Worm (Caenorhabditis elegans): ENCODE measurements around the gene F31F6.2.

Gene F31F6.2

ce11 chrX:14851904-14852303 lies 19.8 kb downstream of the F31F6.2 start:
- TF ChIP-seq pbrm-1 (GFP tag; IDR thresholded peaks at IDR 0.05) (no peak), attf-6 (GFP tag; IDR thresholded peaks at IDR 0.05) (no peak), gei-17 (GFP tag; optimal IDR thresholded peaks at IDR 0.05) (no peak), nhr-120 (GFP tag; IDR thresholded peaks at IDR 0.05) (no peak), ceh-91 (GFP tag; IDR thresholded peaks at IDR 0.05) (no peak), cebp-1 (GFP tag; IDR thresholded peaks at IDR 0.05) (no peak), cebp-1 (tag; optimal IDR thresholded peaks at IDR 0.05) (no peak), sdz-38 (tag; optimal IDR thresholded peaks at IDR 0.05) (no peak), F39B2.1 (GFP tag; IDR thresholded peaks at IDR 0.05) (no peak), C06A6.2 (GFP tag; conservative IDR thresholded peaks at IDR 0.05) (no peak), hlh-26 (GFP tag; conservative IDR thresholded peaks at IDR 0.05) (no peak), B0019.2 (GFP tag; conservative IDR thresholded peaks at IDR 0.05) (no peak), F33H1.4 (GFP tag; IDR thresholded peaks at IDR 0.05) (no peak)

- TF ChIP-seq ztf-28 (GFP tag; IDR thresholded peaks at IDR 0.05) (no peak), nhr-80 (tag; optimal IDR thresholded peaks at IDR 0.05) (peak; percentile 44), tlf-1 (GFP tag; optimal IDR thresholded peaks at IDR 0.05) (no peak)
Measured at ce11 chrX:14849054-14849453, 22.6 kb downstream of the F31F6.2 start, which contains the start of gene acd-3. TSS of gene acd-3 (plus strand) at chrX:14849275.

- TF ChIP-seq Y53G8AR.9 (GFP tag; conservative IDR thresholded peaks at IDR 0.05), result no peak
- TF ChIP-seq ceh-27 (GFP tag; optimal IDR thresholded peaks at IDR 0.05), result no peak
- TF ChIP-seq ztf-18 (tag; optimal IDR thresholded peaks at IDR 0.05), result no peak
- no peak for TF ChIP-seq lin-54 (GFP tag; optimal IDR thresholded peaks at IDR 0.05)
- TF ChIP-seq snpc-1.1 (tag; optimal IDR thresholded peaks at IDR 0.05; ENCODE audit: insufficient read depth), result no peak
- no peak for TF ChIP-seq ztf-26 (tag; optimal IDR thresholded peaks at IDR 0.05)
- TF ChIP-seq athp-1 (tag; optimal IDR thresholded peaks at IDR 0.05), result no peak
- TF ChIP-seq F39B2.1 (GFP tag; IDR thresholded peaks at IDR 0.05), result no peak
- TF ChIP-seq ets-4 (GFP tag; optimal IDR thresholded peaks at IDR 0.05), result no peak
- no peak for TF ChIP-seq Y79H2A.3 (GFP tag; conservative IDR thresholded peaks at IDR 0.05)
- no peak for TF ChIP-seq akir-1 (GFP tag; optimal IDR thresholded peaks at IDR 0.05)
- TF ChIP-seq nfyb-1 (GFP tag; IDR thresholded peaks at IDR 0.05), result no peak
- TF ChIP-seq nfya-1 (tag; optimal IDR thresholded peaks at IDR 0.05; ENCODE audit: borderline replicate concordance, insufficient read depth), result no peak
- TF ChIP-seq attf-5 (GFP tag; optimal IDR thresholded peaks at IDR 0.05), result no peak
- TF ChIP-seq zim-3 (tag; optimal IDR thresholded peaks at IDR 0.05), result no peak
- TF ChIP-seq ekl-4 (GFP tag; IDR thresholded peaks at IDR 0.05), result no peak
- no peak for TF ChIP-seq hsf-1 (GFP tag; IDR thresholded peaks at IDR 0.05)
Measured at ce11 chrX:14845637-14846036, 26.0 kb downstream of the F31F6.2 start, which contains the start of gene egrh-1. TSS of gene egrh-1 (plus strand) at chrX:14845937.

ce11 chrX:14844481-14844880 lies 27.2 kb downstream of the F31F6.2 start:
- TF ChIP-seq egl-44 (GFP tag; IDR thresholded peaks at IDR 0.05), result no peak
- no peak for TF ChIP-seq unc-130 (GFP tag; optimal IDR thresholded peaks at IDR 0.05)
- 0 out of 2 replicates have a peak, but pooled peaks have one; percentile 14 for TF ChIP-seq dox-1 (GFP tag; IDR thresholded peaks at IDR 0.05)
- no peak for TF ChIP-seq B0035.1 (tag; optimal IDR thresholded peaks at IDR 0.05)
- no peak for TF ChIP-seq madf-3 (GFP tag; IDR thresholded peaks at IDR 0.05)
- TF ChIP-seq lin-40 (tag; optimal IDR thresholded peaks at IDR 0.05), result no peak
- TF ChIP-seq lir-1 (GFP tag; conservative IDR thresholded peaks at IDR 0.05), result no peak
- TF ChIP-seq egrh-3 (GFP tag; IDR thresholded peaks at IDR 0.05), result peak; percentile 38; the same call in 1 of the 2 replicates
- peak; percentile 67 for TF ChIP-seq zfh-2 (GFP tag; conservative IDR thresholded peaks at IDR 0.05)
- no peak for TF ChIP-seq nhr-90 (tag; optimal IDR thresholded peaks at IDR 0.05)
- no peak for TF ChIP-seq cebp-1 (GFP tag; IDR thresholded peaks at IDR 0.05)
- peak; percentile 42 for TF ChIP-seq cebp-1 (tag; optimal IDR thresholded peaks at IDR 0.05)
- no peak for TF ChIP-seq akir-1 (GFP tag; optimal IDR thresholded peaks at IDR 0.05)
- TF ChIP-seq ztf-6 (GFP tag; IDR thresholded peaks at IDR 0.05), result no peak
- TF ChIP-seq unc-62 (GFP tag; optimal IDR thresholded peaks at IDR 0.05), result no peak
- no peak for TF ChIP-seq gei-17 (GFP tag; optimal IDR thresholded peaks at IDR 0.05)
- TF ChIP-seq fkh-3 (tag; optimal IDR thresholded peaks at IDR 0.05), result no peak
- no peak for TF ChIP-seq atf-7 (tag; optimal IDR thresholded peaks at IDR 0.05)
